Fruit fly (Drosophila melanogaster) whole organism, wandering third instar larva: ENCODE results near the gene Cnx14D.

Source experiments
- Abd-B ChIP-seq: fragments of >200 bp; optimal IDR thresholded peaks from 2 replicates; lab custom pipeline; 2017; ENCODE audit warnings: missing biosample characterization, missing genetic modification characterization
- CG32264 ChIP-seq: fragments of 200-800 bp; sonication (Bioruptor generic); optimal IDR thresholded peaks from 2 replicates; lab custom pipeline; 2016; ENCODE audit warnings: missing biosample characterization, missing genetic modification characterization
- CG9705 ChIP-seq: fragments of 200-800 bp; sonication (Bioruptor generic); optimal IDR thresholded peaks from 2 replicates; lab custom pipeline; 2018; ENCODE audit warnings: missing biosample characterization, mild to moderate bottlenecking, missing genetic modification characterization
- CrebA ChIP-seq: fragments of 200-800 bp; sonication (Bioruptor generic); optimal IDR thresholded peaks from 2 replicates; lab custom pipeline; 2016; ENCODE audit warnings: missing biosample characterization, mild to moderate bottlenecking, missing genetic modification characterization, borderline replicate concordance
- Dfd ChIP-seq: fragments of >200 bp; optimal IDR thresholded peaks from 2 replicates; lab custom pipeline; 2017; ENCODE audit warnings: missing biosample characterization, missing genetic modification characterization
- Dif ChIP-seq: fragments of 200-275, 200-300 bp; sonication (Bioruptor generic); optimal IDR thresholded peaks from 2 replicates; lab custom pipeline; 2018; ENCODE audit warnings: missing biosample characterization, missing genetic modification characterization; ENCODE audit not compliant: partially characterized antibody
- GATAd ChIP-seq: sonication (Bioruptor generic); optimal IDR thresholded peaks from 2 replicates; lab custom pipeline; 2016; ENCODE audit warnings: missing biosample characterization, missing genetic modification characterization
- HLH106 ChIP-seq: fragments of 200-800 bp; optimal IDR thresholded peaks from 3 replicates; lab custom pipeline; 2019; ENCODE audit warnings: missing biosample characterization, mild to moderate bottlenecking, missing genetic modification characterization, moderate library complexity
- Hnf4 ChIP-seq: fragments of 200-800 bp; sonication (Bioruptor generic); optimal IDR thresholded peaks from 2 replicates; lab custom pipeline; 2016; ENCODE audit warnings: missing biosample characterization, mild to moderate bottlenecking, missing genetic modification characterization
- Hr78 ChIP-seq: fragments of >200 bp; optimal IDR thresholded peaks from 2 replicates; lab custom pipeline; 2017; ENCODE audit warnings: missing biosample characterization, missing genetic modification characterization
- Hr83 ChIP-seq: fragments of 200-300 bp; sonication (Bioruptor generic); optimal IDR thresholded peaks from 2 replicates; lab custom pipeline; 2016; ENCODE audit warnings: missing biosample characterization, mild to moderate bottlenecking, missing genetic modification characterization, moderate library complexity; ENCODE audit not compliant: poor library complexity, severe bottlenecking
- Jra ChIP-seq: sonication (Bioruptor generic); optimal IDR thresholded peaks from 2 replicates; lab custom pipeline; 2016; ENCODE audit warnings: missing biosample characterization, missing genetic modification characterization
- Mio ChIP-seq: sonication (Bioruptor generic); optimal IDR thresholded peaks from 2 replicates; lab custom pipeline; 2016; ENCODE audit warnings: missing biosample characterization, missing genetic modification characterization
- Myc ChIP-seq: fragments of >200 bp; optimal IDR thresholded peaks from 2 replicates; lab custom pipeline; 2017
- N ChIP-seq: fragments of >200 bp; optimal IDR thresholded peaks from 2 replicates; lab custom pipeline; 2018; ENCODE audit warnings: missing biosample characterization, missing external identifiers, missing genetic modification characterization
- OdsH ChIP-seq: fragments of 200-800 bp; sonication (Bioruptor generic); optimal IDR thresholded peaks from 2 replicates; lab custom pipeline; 2016; ENCODE audit warnings: missing biosample characterization, mild to moderate bottlenecking, missing genetic modification characterization
- Rel ChIP-seq, 2 experiments: fragments of 200-800 bp; sonication (Bioruptor generic) in 1 of 2; optimal IDR thresholded peaks; 2 replicates in 1 of 2; 3 replicates in 1 of 2; lab custom pipeline; 2016 to 2019; ENCODE audit warnings: mild to moderate bottlenecking in 2 of 2, missing biosample characterization in 2 of 2, missing genetic modification characterization in 2 of 2, moderate library complexity in 1 of 2
- Sp1 ChIP-seq: fragments of 200-800 bp; sonication (Bioruptor generic); optimal IDR thresholded peaks from 3 replicates; lab custom pipeline; 2019; ENCODE audit warnings: missing biosample characterization, mild to moderate bottlenecking, missing genetic modification characterization, moderate library complexity
- Vsx2 ChIP-seq: fragments of 200-300, 225-300 bp; sonication (Bioruptor generic); optimal IDR thresholded peaks from 2 replicates; lab custom pipeline; 2018; ENCODE audit warnings: missing biosample characterization, missing genetic modification characterization; ENCODE audit not compliant: partially characterized antibody
- br ChIP-seq: fragments of 200-800 bp; sonication (Bioruptor generic); optimal IDR thresholded peaks from 2 replicates; lab custom pipeline; 2016; ENCODE audit warnings: missing biosample characterization, missing genetic modification characterization
- brk ChIP-seq: fragments of 200-800 bp; sonication (Bioruptor generic); optimal IDR thresholded peaks from 2 replicates; lab custom pipeline; 2016; ENCODE audit warnings: missing biosample characterization, mild to moderate bottlenecking, missing genetic modification characterization
- dl ChIP-seq, 2 experiments: fragments of 175-275, 200-275 bp in 1 of 2; fragments of 200-275 bp in 1 of 2; sonication (Bioruptor generic); optimal IDR thresholded peaks; lab custom pipeline; 2018; ENCODE audit warnings: mild to moderate bottlenecking in 2 of 2, missing biosample characterization in 2 of 2, missing genetic modification characterization in 2 of 2, moderate library complexity in 2 of 2; ENCODE audit not compliant: partially characterized antibody in 2 of 2, insufficient read depth in 1 of 2
- dmrt93B ChIP-seq: fragments of 200-800 bp; sonication (Bioruptor generic); optimal IDR thresholded peaks from 2 replicates; lab custom pipeline; 2018; ENCODE audit warnings: missing biosample characterization, mild to moderate bottlenecking, missing genetic modification characterization
- dsf ChIP-seq: sonication (Bioruptor generic); optimal IDR thresholded peaks from 2 replicates; lab custom pipeline; 2016; ENCODE audit warnings: missing biosample characterization, missing genetic modification characterization, borderline replicate concordance
- ey ChIP-seq: fragments of 200-800 bp; sonication (Bioruptor generic); optimal IDR thresholded peaks from 2 replicates; lab custom pipeline; 2016; ENCODE audit warnings: missing biosample characterization, missing genetic modification characterization
- foxo ChIP-seq, 2 experiments: fragments of 200-800 bp; sonication (Bioruptor generic); optimal IDR thresholded peaks; 2 replicates in 1 of 2; 3 replicates in 1 of 2; lab custom pipeline; 2016 to 2017; ENCODE audit warnings: missing biosample characterization in 2 of 2, missing genetic modification characterization in 2 of 2
- fru ChIP-seq: fragments of 200-800 bp; sonication (Bioruptor generic); optimal IDR thresholded peaks from 3 replicates; lab custom pipeline; 2016; ENCODE audit warnings: missing biosample characterization, mild to moderate bottlenecking, missing genetic modification characterization
- h ChIP-seq: fragments of 200-800 bp; sonication (Bioruptor generic); optimal IDR thresholded peaks from 3 replicates; lab custom pipeline; 2016; ENCODE audit warnings: missing biosample characterization, mild to moderate bottlenecking, missing genetic modification characterization
- jim ChIP-seq: fragments of 175-275, 200-325 bp; sonication (Bioruptor generic); optimal IDR thresholded peaks from 2 replicates; lab custom pipeline; 2016; ENCODE audit warnings: missing biosample characterization, mild to moderate bottlenecking, missing genetic modification characterization
- lola ChIP-seq: fragments of >200 bp; optimal IDR thresholded peaks from 2 replicates; lab custom pipeline; 2017; ENCODE audit warnings: missing biosample characterization, missing genetic modification characterization
- pan ChIP-seq: fragments of >200 bp; optimal IDR thresholded peaks from 2 replicates; lab custom pipeline; 2017
- psq ChIP-seq: fragments of 200-800 bp; sonication (Bioruptor generic); optimal IDR thresholded peaks from 3 replicates; lab custom pipeline; 2017; ENCODE audit warnings: missing biosample characterization, mild to moderate bottlenecking, missing genetic modification characterization, moderate library complexity
- rgr ChIP-seq: fragments of 200-800 bp; sonication (Bioruptor generic); optimal IDR thresholded peaks from 3 replicates; lab custom pipeline; 2016; ENCODE audit warnings: missing biosample characterization, mild to moderate bottlenecking, missing genetic modification characterization
- sage ChIP-seq: fragments of 200-800 bp; sonication (Bioruptor generic); optimal IDR thresholded peaks from 2 replicates; lab custom pipeline; 2016; ENCODE audit warnings: missing biosample characterization, mild to moderate bottlenecking, missing genetic modification characterization
- sv ChIP-seq: fragments of 200-800 bp; sonication (Bioruptor generic); optimal IDR thresholded peaks from 3 replicates; lab custom pipeline; 2016; ENCODE audit warnings: missing biosample characterization, missing genetic modification characterization
- tai ChIP-seq: sonication (Bioruptor generic); optimal IDR thresholded peaks from 2 replicates; lab custom pipeline; 2016; ENCODE audit warnings: missing biosample characterization, missing genetic modification characterization
- usp ChIP-seq: fragments of >200 bp; optimal IDR thresholded peaks from 2 replicates; lab custom pipeline; 2017; ENCODE audit warnings: missing biosample characterization, missing genetic modification characterization
- woc ChIP-seq: sonication (Bioruptor generic); optimal IDR thresholded peaks from 2 replicates; lab custom pipeline; 2016; ENCODE audit warnings: missing biosample characterization, mild to moderate bottlenecking, missing genetic modification characterization

Gene Cnx14D

dm6 chrX:16525315-16525714, at the start of gene Cnx14D:
Gene Cnx14D (minus strand): TSS chrX:16525415.
- TF ChIP-seq sage (GFP tag; lab: Kevin White, UChicago) (no peak), pan (lab: Kevin White, UChicago) (no peak), Hnf4 (GFP tag; lab: Kevin White, UChicago) (no peak), woc (GFP tag; lab: Kevin White, UChicago) (no peak), tai (GFP tag; lab: Kevin White, UChicago) (no peak), psq (GFP tag; lab: Kevin White, UChicago) (no peak), Abd-B (GFP tag; lab: Kevin White, UChicago) (no peak), HLH106 (tag; lab: Kevin White, UChicago) (no peak), OdsH (GFP tag; lab: Kevin White, UChicago) (no peak), brk (no peak), h (no peak), Rel (GFP tag; optimal IDR thresholded peaks at IDR 0.05; lab: Kevin White, UChicago) (no peak), Rel (tag; optimal IDR thresholded peaks at IDR 0.05; lab: Kevin White, UChicago) (no peak), Myc (no peak), lola (GFP tag; lab: Kevin White, UChicago) (no peak), Jra (no peak), Mio (no peak), rgr (GFP tag; lab: Kevin White, UChicago) (no peak), br (no peak)

- TF ChIP-seq Hnf4 (GFP tag; lab: Kevin White, UChicago): no peak
- no peak for TF ChIP-seq foxo (GFP tag; optimal IDR thresholded peaks at IDR 0.05; lab: Kevin White, UChicago)
- TF ChIP-seq N (GFP tag; lab: Kevin White, UChicago): no peak
- no peak for TF ChIP-seq Vsx2 (GFP tag; lab: Kevin White, UChicago)
- TF ChIP-seq Rel (GFP tag; optimal IDR thresholded peaks at IDR 0.05; lab: Kevin White, UChicago): no peak
- no peak for TF ChIP-seq Rel (tag; optimal IDR thresholded peaks at IDR 0.05; lab: Kevin White, UChicago)
- no peak for TF ChIP-seq fru (GFP tag; lab: Kevin White, UChicago)
- TF ChIP-seq sage (GFP tag; lab: Kevin White, UChicago): no peak
- no peak for TF ChIP-seq Hr83 (GFP tag; lab: Kevin White, UChicago)
- TF ChIP-seq Dif (GFP tag; lab: Kevin White, UChicago): no peak
- no peak for TF ChIP-seq dl (GFP tag; optimal IDR thresholded peaks at IDR 0.05; lab: Kevin White, UChicago; ENCODE audit: insufficient read depth in 1 of 2, partially characterized antibody in 2 of 2)
- no peak for TF ChIP-seq dsf (GFP tag; lab: Kevin White, UChicago)
- no peak for TF ChIP-seq Hr78 (GFP tag; lab: Kevin White, UChicago)
- no peak for TF ChIP-seq h
- TF ChIP-seq CrebA (GFP tag; lab: Kevin White, UChicago): no peak
- no peak for TF ChIP-seq psq (GFP tag; lab: Kevin White, UChicago)
- no peak for TF ChIP-seq rgr (GFP tag; lab: Kevin White, UChicago)
- TF ChIP-seq lola (GFP tag; lab: Kevin White, UChicago): no peak
Observed at dm6 chrX:16574114-16574513, 48.9 kb upstream of the Cnx14D start.

- TF ChIP-seq foxo (GFP tag; optimal IDR thresholded peaks at IDR 0.05; lab: Kevin White, UChicago) (peak in 1 of 2 experiments; percentile 46), lola (GFP tag; lab: Kevin White, UChicago) (no peak), sv (GFP tag; lab: Kevin White, UChicago) (no peak), GATAd (GFP tag; lab: Kevin White, UChicago) (no peak), OdsH (GFP tag; lab: Kevin White, UChicago) (peak; percentile 50), Abd-B (GFP tag; lab: Kevin White, UChicago) (no peak), br (peak; percentile 14), rgr (GFP tag; lab: Kevin White, UChicago) (peak; percentile 55), fru (GFP tag; lab: Kevin White, UChicago) (peak; percentile 26), Hr78 (GFP tag; lab: Kevin White, UChicago) (no peak), Myc (no peak), Hnf4 (GFP tag; lab: Kevin White, UChicago) (peak; percentile 23), HLH106 (tag; lab: Kevin White, UChicago) (no peak), Mio (no peak), dmrt93B (GFP tag; lab: Kevin White, UChicago) (no peak), woc (GFP tag; lab: Kevin White, UChicago) (no peak), pan (lab: Kevin White, UChicago) (no peak), Rel (GFP tag; optimal IDR thresholded peaks at IDR 0.05; lab: Kevin White, UChicago) (no peak), Rel (tag; optimal IDR thresholded peaks at IDR 0.05; lab: Kevin White, UChicago) (no peak), Dif (GFP tag; lab: Kevin White, UChicago) (no peak), ey (no peak), tai (GFP tag; lab: Kevin White, UChicago) (no peak), Dfd (GFP tag; lab: Kevin White, UChicago) (no peak), h (peak; percentile 29), N (GFP tag; lab: Kevin White, UChicago) (no peak), CG9705 (no peak), CG32264 (GFP tag; lab: Kevin White, UChicago) (no peak), Hr83 (GFP tag; lab: Kevin White, UChicago) (no peak), usp (GFP tag; lab: Kevin White, UChicago) (no peak), Jra (peak; percentile 9), jim (GFP tag; lab: Kevin White, UChicago) (no peak), dl (GFP tag; optimal IDR thresholded peaks at IDR 0.05; lab: Kevin White, UChicago; ENCODE audit: insufficient read depth in 1 of 2, partially characterized antibody in 2 of 2) (no peak), Sp1 (GFP tag; lab: Kevin White, UChicago) (no peak), Vsx2 (GFP tag; lab: Kevin White, UChicago) (no peak), sage (GFP tag; lab: Kevin White, UChicago) (no peak), psq (GFP tag; lab: Kevin White, UChicago) (no peak), dsf (GFP tag; lab: Kevin White, UChicago) (no peak), CrebA (GFP tag; lab: Kevin White, UChicago) (no peak), brk (no peak)
Observed at dm6 chrX:16573659-16574058, 48.4 kb upstream of the Cnx14D start.
